Worm (Caenorhabditis elegans) whole organism, midembryonic: Measurements from ENCODE around the gene rpn-2.

ENCODE experiments used
- T22C8.4 ChIP-seq: fragments of 200-800 bp; sonication (Bioruptor generic); IDR thresholded peaks from 2 replicates; pipeline ENCODE4 v1.3.6; 2022; ENCODE audit warnings: missing genetic modification characterization, missing compliant biosample characterization
- cog-1 ChIP-seq: sonication (generic microtip); optimal IDR thresholded peaks from 2 replicates; lab custom pipeline; 2016; ENCODE audit warnings: missing genetic modification characterization, missing compliant biosample characterization
- flt-1 ChIP-seq: fragments of 200-800 bp; sonication (Bioruptor generic); IDR thresholded peaks from 2 replicates; pipeline ENCODE4 v1.3.6; 2022; ENCODE audit warnings: missing genetic modification characterization, missing compliant biosample characterization
- klf-2 ChIP-seq: fragments of 200-800 bp; sonication (Bioruptor generic); conservative IDR thresholded peaks from 2 replicates; pipeline ENCODE4 v1.3.6; 2022; ENCODE audit warnings: missing genetic modification reagents, missing genetic modification characterization, missing compliant biosample characterization
- med-1 ChIP-seq: sonication (generic microtip); optimal IDR thresholded peaks from 2 replicates; lab custom pipeline; 2017; ENCODE audit warnings: missing genetic modification characterization, mild to moderate bottlenecking, missing compliant biosample characterization, antibody characterized with exemption, missing genetic modification reagents; ENCODE audit not compliant: insufficient read depth
- ref-1 ChIP-seq: fragments of 200-800 bp; sonication (Bioruptor generic); conservative IDR thresholded peaks from 2 replicates; pipeline ENCODE4 v1.3.6; 2022; ENCODE audit warnings: missing genetic modification reagents, missing genetic modification characterization, missing compliant biosample characterization
- tab-1 ChIP-seq: fragments of 200-800 bp; sonication (Bioruptor generic); IDR thresholded peaks from 2 replicates; pipeline ENCODE4 v1.3.6; 2022; ENCODE audit warnings: missing genetic modification characterization, missing compliant biosample characterization
- ztf-23 ChIP-seq: fragments of 200-800 bp; sonication (Bioruptor generic); IDR thresholded peaks from 2 replicates; pipeline ENCODE4 v1.3.6; 2022; ENCODE audit warnings: missing genetic modification reagents, missing genetic modification characterization, missing compliant biosample characterization
- ztf-29 ChIP-seq: fragments of 200-800 bp; sonication (Bioruptor generic); IDR thresholded peaks from 2 replicates; pipeline ENCODE4 v1.3.6; 2022; ENCODE audit warnings: missing genetic modification reagents, missing genetic modification characterization, missing compliant biosample characterization

- TF ChIP-seq ztf-29 (GFP tag; lab: Robert Waterston, UW) = no peak
- no peak for TF ChIP-seq klf-2 (GFP tag; lab: Robert Waterston, UW)
- no peak for TF ChIP-seq ref-1 (GFP tag; lab: Robert Waterston, UW)
- no peak for TF ChIP-seq tab-1 (GFP tag; lab: Robert Waterston, UW)
- no peak for TF ChIP-seq cog-1 (tag; lab: Kevin White, UChicago)
- TF ChIP-seq ztf-23 (GFP tag; lab: Robert Waterston, UW) = no peak
- no peak for TF ChIP-seq med-1 (GFP tag; lab: Kevin White, UChicago)
- TF ChIP-seq flt-1 (GFP tag; lab: Robert Waterston, UW) = no peak
- TF ChIP-seq T22C8.4 (GFP tag; lab: Robert Waterston, UW) = no peak
Measured at ce11 chrIII:6179062-6179461, 19.9 kb upstream of the rpn-2 start.
